Worm (Caenorhabditis elegans): ENCODE results near the gene fipr-16.
A peak's percentile ranks its signal among the peaks of the same experiment; 100 is the strongest.

Gene fipr-16

DNA sequence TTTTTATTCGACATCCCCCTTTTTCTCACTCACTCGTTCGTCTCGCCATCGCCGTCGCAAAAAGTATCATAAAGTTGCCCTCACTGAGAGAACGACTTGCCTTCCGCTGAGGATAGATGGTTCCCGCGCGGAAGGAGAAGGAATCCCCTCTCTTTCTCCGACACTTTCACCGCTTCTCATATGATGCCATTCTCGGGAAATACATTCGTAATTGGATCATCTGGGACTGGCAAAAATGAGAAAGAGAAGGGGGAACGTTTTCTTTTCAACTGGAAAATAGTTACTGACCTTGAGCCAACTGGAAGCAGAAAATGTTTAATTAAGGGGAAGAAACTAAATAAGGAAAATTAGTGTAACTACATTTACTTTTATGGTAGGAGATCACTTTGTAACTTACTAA is 18.9 kb downstream of the fipr-16 start:
- no peak for TF ChIP-seq nfya-1 (tag; optimal IDR thresholded peaks at IDR 0.05; ENCODE audit: borderline replicate concordance, insufficient read depth)

DNA sequence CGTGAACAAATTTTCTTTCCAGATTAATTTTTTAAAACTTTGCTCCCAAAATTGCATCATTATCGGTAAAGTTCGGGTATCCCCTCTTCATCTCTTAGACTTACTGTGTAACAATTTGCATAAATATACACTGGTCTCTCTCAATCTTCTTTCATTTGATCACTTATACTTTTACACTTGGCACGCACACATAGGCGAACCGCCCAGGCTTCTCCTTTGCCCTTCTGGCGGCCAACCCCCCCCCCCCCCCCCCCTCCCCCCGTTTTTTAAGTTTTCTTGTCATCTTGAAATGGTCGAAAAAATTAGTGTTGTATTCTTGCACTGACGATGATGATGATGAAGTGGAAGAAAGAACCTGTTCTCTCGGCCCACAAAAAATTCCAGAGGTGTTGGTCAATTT is 20.5 kb downstream of the fipr-16 start:
- TF ChIP-seq C17E4.6 (GFP tag; IDR thresholded peaks at IDR 0.05) (no peak), egrh-3 (GFP tag; IDR thresholded peaks at IDR 0.05) (peak; percentile 72; the same call in 1 of the 2 replicates)

ce11 chrIII:8564372-8564771 is 26.4 kb downstream of the fipr-16 start:
- TF ChIP-seq lin-35 (GFP tag; optimal IDR thresholded peaks at IDR 0.05) (no peak), nhr-90 (tag; optimal IDR thresholded peaks at IDR 0.05) (no peak), ets-4 (GFP tag; optimal IDR thresholded peaks at IDR 0.05) (no peak), aptf-2 (GFP tag; conservative IDR thresholded peaks at IDR 0.05) (no peak), hsf-1 (GFP tag; IDR thresholded peaks at IDR 0.05) (no peak), F55B11.4 (tag; optimal IDR thresholded peaks at IDR 0.05; ENCODE audit: borderline replicate concordance, insufficient read depth) (no peak), nfya-1 (tag; optimal IDR thresholded peaks at IDR 0.05; ENCODE audit: borderline replicate concordance, insufficient read depth) (no peak), dpl-1 (GFP tag; optimal IDR thresholded peaks at IDR 0.05) (no peak), dpff-1 (tag; optimal IDR thresholded peaks at IDR 0.05) (no peak), egl-44 (GFP tag; IDR thresholded peaks at IDR 0.05) (no peak), Y79H2A.3 (GFP tag; conservative IDR thresholded peaks at IDR 0.05) (no peak), lsl-1 (GFP tag; optimal IDR thresholded peaks at IDR 0.05) (no peak), B0035.1 (tag; optimal IDR thresholded peaks at IDR 0.05) (no peak)

DNA sequence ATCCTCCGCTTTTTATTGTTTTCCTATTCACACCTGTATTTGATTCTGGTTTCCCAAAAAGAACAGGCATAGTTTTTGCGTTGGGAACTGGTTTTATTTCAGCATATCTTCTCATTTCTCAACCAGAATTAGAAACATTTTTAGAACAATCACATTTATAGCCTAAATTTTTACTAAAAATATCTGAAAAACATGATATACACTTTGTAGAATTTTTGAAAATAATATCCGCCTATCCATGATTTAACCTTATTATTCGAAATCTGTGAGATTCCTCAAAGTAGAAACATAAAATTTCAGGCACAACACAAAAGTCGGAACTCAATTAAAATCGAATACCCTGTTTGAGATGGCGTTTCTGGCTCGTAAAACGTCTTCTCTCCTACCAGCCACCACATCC is 29.9 kb downstream of the fipr-16 start, which contains the start of gene acdh-6:
Gene acdh-6, plus strand, starts transcription at position 301 of the 400 bp plus-strand sequence.
- TF ChIP-seq somi-1 (GFP tag; optimal IDR thresholded peaks at IDR 0.05) (no peak), athp-1 (tag; optimal IDR thresholded peaks at IDR 0.05) (no peak), ztf-3 (GFP tag; optimal IDR thresholded peaks at IDR 0.05) (no peak), snpc-1.1 (tag; optimal IDR thresholded peaks at IDR 0.05; ENCODE audit: insufficient read depth) (no peak), hmg-20 (GFP tag; IDR thresholded peaks at IDR 0.05) (no peak), cebp-2 (GFP tag; IDR thresholded peaks at IDR 0.05) (no peak)

DNA sequence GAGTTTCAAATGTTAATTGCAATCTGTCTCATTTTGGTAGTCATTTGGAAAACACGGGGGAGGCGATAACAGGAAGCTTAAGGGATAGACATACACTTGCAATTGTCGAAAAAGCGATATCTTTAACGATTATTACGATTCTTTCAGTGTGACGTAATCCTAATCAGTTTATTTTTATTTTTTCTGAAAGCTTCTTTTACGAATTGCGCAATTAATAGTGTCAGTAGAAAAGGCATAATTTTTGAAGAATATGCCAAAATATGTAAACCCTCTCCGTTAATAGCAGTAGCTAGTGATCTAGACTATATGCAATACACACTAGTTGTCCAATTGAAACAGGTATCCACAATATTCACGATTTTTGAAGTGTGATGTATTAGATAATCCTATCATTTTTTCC is 30.4 kb downstream of the fipr-16 start:
- no peak for TF ChIP-seq hrde-1 (tag; optimal IDR thresholded peaks at IDR 0.05; ENCODE audit: borderline replicate concordance)
- TF ChIP-seq B0035.1 (tag; optimal IDR thresholded peaks at IDR 0.05): no peak
- TF ChIP-seq lsy-27 (tag; optimal IDR thresholded peaks at IDR 0.05; ENCODE audit: borderline replicate concordance, insufficient read depth): no peak
- TF ChIP-seq madf-10 (tag; optimal IDR thresholded peaks at IDR 0.05): no peak
- TF ChIP-seq rpc-1 (optimal IDR thresholded peaks at IDR 0.05): no peak
- no peak for TF ChIP-seq rpc-1 (tag; optimal IDR thresholded peaks at IDR 0.05)
- TF ChIP-seq ztf-6 (GFP tag; IDR thresholded peaks at IDR 0.05): no peak
- TF ChIP-seq mel-28 (tag; optimal IDR thresholded peaks at IDR 0.05; ENCODE audit: borderline replicate concordance): no peak
- TF ChIP-seq nhr-120 (GFP tag; IDR thresholded peaks at IDR 0.05): no peak
- no peak for TF ChIP-seq ceh-100 (GFP tag; IDR thresholded peaks at IDR 0.05)
- TF ChIP-seq egl-44 (GFP tag; IDR thresholded peaks at IDR 0.05): no peak
- no peak for TF ChIP-seq Y56A3A.18 (GFP tag; IDR thresholded peaks at IDR 0.05)
- TF ChIP-seq nhr-90 (tag; optimal IDR thresholded peaks at IDR 0.05): no peak
- TF ChIP-seq nhr-80 (tag; optimal IDR thresholded peaks at IDR 0.05): no peak
- TF ChIP-seq F57C9.4 (tag; optimal IDR thresholded peaks at IDR 0.05): no peak
- no peak for TF ChIP-seq unc-130 (GFP tag; optimal IDR thresholded peaks at IDR 0.05)
- no peak for TF ChIP-seq atf-7 (tag; optimal IDR thresholded peaks at IDR 0.05)
- no peak for TF ChIP-seq B0261.1 (tag; optimal IDR thresholded peaks at IDR 0.05)
